Worm (Caenorhabditis elegans): ENCODE results near the gene W09C2.8.

Gene W09C2.8

DNA sequence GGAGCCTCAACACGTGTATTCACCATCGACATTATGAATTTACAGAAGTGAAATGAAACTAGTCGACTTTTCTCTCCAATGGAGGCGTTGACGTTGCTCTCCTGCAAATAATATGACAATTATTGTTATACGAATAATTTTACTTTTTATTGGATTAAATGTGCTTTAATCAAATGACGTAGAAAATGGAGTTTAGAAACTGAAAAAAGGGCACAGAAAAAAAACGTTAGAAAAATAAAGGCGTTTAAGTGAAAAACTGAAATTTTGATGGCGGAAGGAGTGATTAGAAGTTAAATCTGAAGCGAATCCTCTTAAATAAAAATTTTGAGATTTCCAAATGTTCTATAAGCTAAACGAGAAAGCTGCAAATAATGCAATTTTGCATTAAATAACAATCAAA, 44.2 kb downstream of the W09C2.8 start, which contains the start of gene npr-2:
Gene npr-2, minus strand, starts transcription at position 101 of the 400 bp plus-strand sequence.
- TF ChIP-seq dmd-4 (tag; optimal IDR thresholded peaks at IDR 0.05) (no peak), egl-27 (tag; optimal IDR thresholded peaks at IDR 0.05) (no peak), aly-2 (tag; optimal IDR thresholded peaks at IDR 0.05) (no peak), alr-1 (tag; optimal IDR thresholded peaks at IDR 0.05) (no peak), ztf-1 (GFP tag; conservative IDR thresholded peaks at IDR 0.05) (no peak), nhr-12 (tag; optimal IDR thresholded peaks at IDR 0.05) (no peak), lin-11 (tag; optimal IDR thresholded peaks at IDR 0.05) (no peak)

All from whole organism, L2 larva.